Worm (Caenorhabditis elegans): ENCODE results near the gene snap-29.

DNA sequence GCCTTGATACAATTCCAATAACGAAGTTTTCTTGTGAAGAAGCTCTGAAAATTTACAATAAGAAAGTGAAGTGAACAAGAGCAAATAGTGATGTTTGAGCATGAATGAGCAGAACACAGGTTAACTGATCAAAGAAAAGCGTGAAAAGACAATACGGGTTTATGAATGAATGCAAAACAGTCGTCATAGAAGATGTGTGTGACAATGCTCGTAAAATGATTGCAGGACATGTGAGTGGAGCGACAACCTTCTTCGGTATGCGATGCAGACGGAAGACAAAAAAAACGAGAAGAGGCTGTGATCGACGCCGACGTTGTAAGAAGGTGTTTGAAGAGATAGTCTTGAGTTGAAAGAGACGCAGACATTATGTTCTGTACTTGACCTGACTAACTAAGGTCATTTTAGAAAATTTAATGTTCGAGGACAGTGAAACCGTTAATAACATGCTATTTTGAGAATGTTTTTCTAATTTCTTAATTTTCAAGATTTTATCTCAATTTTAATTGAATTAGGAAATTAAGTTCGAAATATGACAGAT lies 8.7 kb upstream of the snap-29 start, which contains the start of gene mig-22:
- TF ChIP-seq vab-7 (GFP tag; IDR thresholded peaks at IDR 0.05) (no peak), madf-5 (GFP tag; IDR thresholded peaks at IDR 0.05) (no peak), spr-3 (GFP tag; optimal IDR thresholded peaks at IDR 0.05) (no peak), ces-1 (GFP tag; optimal IDR thresholded peaks at IDR 0.05) (no peak), dmd-6 (GFP tag; IDR thresholded peaks at IDR 0.05) (no peak)
